Worm (Caenorhabditis elegans): ENCODE measurements around the gene glod-4.

Gene glod-4

DNA sequence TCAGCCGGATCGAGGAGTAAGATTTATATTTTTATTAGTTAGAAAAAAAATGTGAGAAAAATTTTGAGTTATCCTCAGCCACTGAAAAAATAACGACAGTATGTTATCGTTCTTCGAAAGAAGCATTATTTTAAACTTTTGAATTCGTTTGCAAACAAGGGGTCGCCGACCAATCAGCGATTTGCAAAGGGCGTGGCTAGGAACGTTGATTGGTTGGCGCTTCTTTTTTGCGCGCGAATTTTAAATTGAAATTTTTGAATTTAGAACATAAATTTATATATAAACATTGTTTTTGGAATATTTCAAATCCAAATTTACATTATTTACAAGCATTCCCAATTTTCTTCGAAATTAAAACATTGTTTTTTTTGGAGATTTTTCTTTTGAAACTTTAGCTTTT is 10.2 kb upstream of the glod-4 start:
- no peak for TF ChIP-seq blmp-1 (tag; optimal IDR thresholded peaks at IDR 0.05)
- TF ChIP-seq lin-32 (GFP tag; optimal IDR thresholded peaks at IDR 0.05), result no peak

DNA sequence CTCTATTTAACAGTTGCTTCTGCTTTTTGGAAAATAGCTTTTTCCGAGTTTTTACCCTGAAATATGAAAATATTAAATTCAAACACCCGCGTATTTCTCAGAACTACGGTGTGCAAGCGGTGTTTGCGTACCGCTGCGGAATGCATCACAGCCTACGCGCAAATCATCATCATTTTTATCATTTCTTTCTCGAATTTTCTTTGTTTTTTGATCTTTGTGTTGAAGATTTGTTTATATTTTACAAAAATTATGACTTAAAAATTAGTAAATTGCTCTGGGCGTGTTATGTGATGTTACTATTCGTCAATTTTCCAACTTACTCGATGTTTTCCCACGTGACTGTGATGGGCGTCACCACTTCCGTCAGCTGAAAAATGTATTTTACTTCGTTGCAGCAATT is 2.5 kb upstream of the glod-4 start:
- TF ChIP-seq mep-1 (tag; optimal IDR thresholded peaks at IDR 0.05) (peak; percentile 68), unc-39 (tag; optimal IDR thresholded peaks at IDR 0.05) (no peak), nhr-76 (tag; optimal IDR thresholded peaks at IDR 0.05) (no peak), unc-120 (tag; optimal IDR thresholded peaks at IDR 0.05; ENCODE audit: poor library complexity, severe bottlenecking) (no peak), ceh-39 (tag; optimal IDR thresholded peaks at IDR 0.05) (peak; percentile 25), lin-32 (GFP tag; optimal IDR thresholded peaks at IDR 0.05) (no peak), bed-3 (GFP tag; optimal IDR thresholded peaks at IDR 0.05) (no peak), lin-13 (tag; optimal IDR thresholded peaks at IDR 0.05) (no peak), snpc-4 (tag; optimal IDR thresholded peaks at IDR 0.05) (no peak), ztf-11 (tag; optimal IDR thresholded peaks at IDR 0.05) (no peak), nhr-237 (tag; optimal IDR thresholded peaks at IDR 0.05) (peak; percentile 26), pha-4 (tag; optimal IDR thresholded peaks at IDR 0.05) (no peak), lsy-2 (tag; optimal IDR thresholded peaks at IDR 0.05) (peak; percentile 97), flh-1 (GFP tag; optimal IDR thresholded peaks at IDR 0.05) (no peak), nhr-28 (tag; optimal IDR thresholded peaks at IDR 0.05) (no peak), mls-2 (tag; optimal IDR thresholded peaks at IDR 0.05) (no peak), drap-1 (GFP tag; optimal IDR thresholded peaks at IDR 0.05) (peak; percentile 3), nhr-12 (tag; optimal IDR thresholded peaks at IDR 0.05) (no peak)

DNA sequence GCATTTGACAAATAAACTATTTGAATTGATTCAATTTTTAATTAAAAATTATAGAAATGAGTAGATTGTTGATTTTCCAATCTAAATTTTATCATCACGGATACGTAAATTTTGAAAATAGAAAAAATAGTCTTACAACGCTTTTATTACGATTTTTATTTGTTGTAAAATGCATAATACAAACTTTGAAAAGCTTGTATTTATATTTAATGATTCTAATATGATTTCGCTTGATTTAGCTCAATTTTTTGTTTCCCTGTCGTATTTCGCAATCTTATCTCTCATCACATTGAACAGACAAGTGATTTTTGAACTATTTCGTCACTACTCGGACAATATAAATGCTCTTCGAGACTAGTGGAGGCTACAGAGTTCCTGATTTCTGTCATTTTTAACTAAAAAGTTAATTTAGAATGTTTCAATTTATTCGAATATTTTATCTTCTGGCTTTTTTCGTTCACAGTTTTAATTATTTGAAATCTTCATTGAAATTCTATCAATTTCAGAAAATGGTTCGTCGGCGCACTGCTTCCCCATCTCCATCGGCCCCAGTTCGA is 1.8 kb upstream of the glod-4 start, which contains the start of the genes wht-3 and har-1:
Gene wht-3, minus strand, starts transcription at position 51 of the 557 bp plus-strand sequence.
Gene har-1, plus strand, starts transcription at position 507 of the 557 bp plus-strand sequence.
- no peak for TF ChIP-seq tbx-8 (GFP tag; optimal IDR thresholded peaks at IDR 0.05)
- no peak for TF ChIP-seq unc-120 (tag; optimal IDR thresholded peaks at IDR 0.05; ENCODE audit: poor library complexity, severe bottlenecking)
- no peak for TF ChIP-seq unc-39 (tag; optimal IDR thresholded peaks at IDR 0.05)
- no peak for TF ChIP-seq lsy-2 (tag; optimal IDR thresholded peaks at IDR 0.05)
- TF ChIP-seq lin-32 (GFP tag; optimal IDR thresholded peaks at IDR 0.05), result no peak
- no peak for TF ChIP-seq sptf-1 (tag; optimal IDR thresholded peaks at IDR 0.05)
- no peak for TF ChIP-seq bed-3 (GFP tag; optimal IDR thresholded peaks at IDR 0.05)
- no peak for TF ChIP-seq ceh-83 (GFP tag; optimal IDR thresholded peaks at IDR 0.05)
- TF ChIP-seq ceh-43 (GFP tag; optimal IDR thresholded peaks at IDR 0.05), result no peak
- TF ChIP-seq snpc-4 (tag; optimal IDR thresholded peaks at IDR 0.05), result no peak
- no peak for TF ChIP-seq ham-2 (GFP tag; optimal IDR thresholded peaks at IDR 0.05)
- no peak for TF ChIP-seq nhr-28 (tag; optimal IDR thresholded peaks at IDR 0.05)
- no peak for TF ChIP-seq ceh-39 (tag; optimal IDR thresholded peaks at IDR 0.05)
- no peak for TF ChIP-seq hlh-1 (tag; optimal IDR thresholded peaks at IDR 0.05)
- TF ChIP-seq M03D4.4 (tag; optimal IDR thresholded peaks at IDR 0.05), result no peak
- no peak for TF ChIP-seq ces-1 (GFP tag; optimal IDR thresholded peaks at IDR 0.05)
- TF ChIP-seq drap-1 (GFP tag; optimal IDR thresholded peaks at IDR 0.05), result no peak

DNA sequence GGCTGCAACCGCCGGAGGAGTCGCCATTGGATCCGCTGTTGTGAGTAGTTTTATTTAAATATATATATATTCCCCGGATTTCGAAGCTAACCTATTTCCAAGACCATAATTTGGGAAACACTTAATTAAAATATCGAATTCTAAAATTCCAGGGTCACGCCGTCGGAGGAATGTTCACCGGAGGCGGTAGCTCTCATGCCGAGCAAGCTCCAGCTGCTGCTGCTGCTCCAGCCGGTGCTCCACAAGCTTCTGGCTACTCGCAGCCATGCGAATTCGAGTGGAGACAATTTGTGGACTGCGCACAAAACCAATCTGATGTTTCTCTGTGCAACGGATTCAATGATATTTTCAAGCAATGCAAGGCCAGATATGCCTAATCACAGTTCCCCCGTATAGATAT is 1.1 kb upstream of the glod-4 start:
- TF ChIP-seq tbx-8 (GFP tag; optimal IDR thresholded peaks at IDR 0.05) (no peak), mls-2 (tag; optimal IDR thresholded peaks at IDR 0.05) (no peak), sem-2 (GFP tag; optimal IDR thresholded peaks at IDR 0.05) (no peak), ztf-11 (tag; optimal IDR thresholded peaks at IDR 0.05) (no peak), mab-5 (tag; optimal IDR thresholded peaks at IDR 0.05) (no peak), pha-4 (tag; optimal IDR thresholded peaks at IDR 0.05) (no peak), flh-1 (GFP tag; optimal IDR thresholded peaks at IDR 0.05) (no peak), elt-1 (tag; optimal IDR thresholded peaks at IDR 0.05; ENCODE audit: borderline replicate concordance, insufficient read depth) (no peak), snpc-4 (tag; optimal IDR thresholded peaks at IDR 0.05) (no peak), ham-2 (GFP tag; optimal IDR thresholded peaks at IDR 0.05) (no peak), ceh-39 (tag; optimal IDR thresholded peaks at IDR 0.05) (no peak), zip-8 (tag; optimal IDR thresholded peaks at IDR 0.05) (no peak), elt-3 (tag; optimal IDR thresholded peaks at IDR 0.05) (no peak), ceh-43 (GFP tag; optimal IDR thresholded peaks at IDR 0.05) (no peak), mep-1 (tag; optimal IDR thresholded peaks at IDR 0.05) (no peak), nhr-28 (tag; optimal IDR thresholded peaks at IDR 0.05) (no peak), bed-3 (GFP tag; optimal IDR thresholded peaks at IDR 0.05) (no peak)

Data from whole organism, mixed stage, embryonic.